Worm (Caenorhabditis elegans) whole organism, midembryonic: ENCODE results near the gene haf-1.

Source experiments
- cog-1 ChIP-seq: sonication (generic microtip); optimal IDR thresholded peaks from 2 replicates; lab custom pipeline; 2016; ENCODE audit warnings: missing genetic modification characterization, missing compliant biosample characterization
- med-1 ChIP-seq: sonication (generic microtip); optimal IDR thresholded peaks from 2 replicates; lab custom pipeline; 2017; ENCODE audit warnings: missing genetic modification characterization, mild to moderate bottlenecking, missing compliant biosample characterization, antibody characterized with exemption, missing genetic modification reagents; ENCODE audit not compliant: insufficient read depth

DNA sequence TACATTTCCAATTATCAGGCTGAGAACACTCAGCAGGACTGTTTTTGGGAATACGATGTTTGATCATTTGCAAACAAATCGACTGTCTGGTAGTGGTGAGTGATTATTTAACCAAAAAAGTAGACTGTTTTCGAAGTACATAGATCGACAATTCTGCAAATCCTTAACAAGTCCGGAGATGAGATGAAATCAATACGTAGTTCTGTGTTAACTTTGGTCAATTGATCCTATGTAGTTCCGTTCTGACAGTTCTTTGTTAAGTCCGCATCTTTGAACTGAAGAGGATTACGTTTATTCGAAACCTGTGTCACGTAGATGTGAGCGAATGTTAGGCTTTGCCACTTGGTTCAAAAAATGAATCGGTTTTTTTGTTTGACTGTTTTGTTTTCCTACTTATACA lies 24.6 kb upstream of the haf-1 start, which contains the start of gene clec-199:
- TF ChIP-seq med-1 (GFP tag; lab: Kevin White, UChicago) (no peak), cog-1 (tag; lab: Kevin White, UChicago) (no peak)
